Worm (Caenorhabditis elegans): ENCODE results near the gene srj-13.

DNA sequence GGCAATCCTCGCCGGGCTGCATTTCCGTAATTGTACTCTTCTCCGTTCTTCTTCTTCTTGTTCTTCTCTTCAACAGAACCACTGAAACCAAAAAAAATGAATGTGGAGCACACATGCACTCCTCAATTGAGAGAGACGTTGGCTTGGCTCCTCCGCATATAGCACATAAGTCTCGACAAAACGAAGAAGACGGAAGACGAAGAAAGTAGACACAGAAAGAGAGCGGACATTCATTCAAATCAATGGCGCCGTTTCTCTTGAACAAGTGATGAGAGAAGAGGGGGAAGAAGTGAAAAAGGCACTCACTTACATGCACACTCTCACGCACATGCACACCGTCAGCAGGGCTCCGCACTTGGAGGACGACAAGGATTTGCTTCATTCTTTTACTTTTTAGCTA is 35.1 kb downstream of the srj-13 start, which contains the start of gene F25E5.9:
- TF ChIP-seq ceh-40 (GFP tag; IDR thresholded peaks at IDR 0.05) (no peak), hsf-1 (GFP tag; IDR thresholded peaks at IDR 0.05) (no peak), lin-40 (tag; optimal IDR thresholded peaks at IDR 0.05) (no peak), hlh-26 (GFP tag; conservative IDR thresholded peaks at IDR 0.05) (no peak), snpc-1.3 (tag; optimal IDR thresholded peaks at IDR 0.05; ENCODE audit: insufficient read depth) (no peak), snpc-3.4 (tag; optimal IDR thresholded peaks at IDR 0.05) (no peak), lsy-27 (tag; optimal IDR thresholded peaks at IDR 0.05; ENCODE audit: borderline replicate concordance, insufficient read depth) (no peak)
